Worm (Caenorhabditis elegans) whole organism, L2 larva: Measurements from ENCODE around the gene nol-56.

Experiments used
- R02D3.7 ChIP-seq: fragments of 150-350 bp; optimal IDR thresholded peaks from 2 replicates; lab custom pipeline; 2014; ENCODE audit warnings: missing biosample characterization, missing genetic modification characterization
- aly-2 ChIP-seq: fragments of 150-350 bp; optimal IDR thresholded peaks from 2 replicates; lab custom pipeline; 2014; ENCODE audit warnings: missing biosample characterization, missing genetic modification characterization
- ceh-82 ChIP-seq: fragments of 150-350 bp; optimal IDR thresholded peaks from 2 replicates; lab custom pipeline; 2014; ENCODE audit warnings: missing biosample characterization, missing genetic modification characterization
- mdl-1 ChIP-seq, 2 experiments: fragments of 150-350 bp in 1 of 2; sonication (generic microtip) in 1 of 2; optimal IDR thresholded peaks; 2 replicates each; lab custom pipeline; 2017; ENCODE audit warnings: missing biosample characterization in 2 of 2, missing genetic modification characterization in 2 of 2
- nhr-10 ChIP-seq: sonication (generic microtip); optimal IDR thresholded peaks from 2 replicates; lab custom pipeline; 2017; ENCODE audit warnings: missing biosample characterization, missing genetic modification characterization
- nhr-11 ChIP-seq: fragments of 150-350 bp; optimal IDR thresholded peaks from 2 replicates; lab custom pipeline; 2014; ENCODE audit warnings: missing biosample characterization, missing genetic modification characterization
- nhr-12 ChIP-seq: fragments of 150-350 bp; optimal IDR thresholded peaks from 2 replicates; lab custom pipeline; 2014; ENCODE audit warnings: missing biosample characterization, missing genetic modification characterization
- nhr-23 ChIP-seq: fragments of 150-350 bp; optimal IDR thresholded peaks from 2 replicates; lab custom pipeline; 2014; ENCODE audit warnings: missing biosample characterization, missing genetic modification reagents, missing genetic modification characterization
- nhr-237 ChIP-seq: fragments of 150-350 bp; optimal IDR thresholded peaks from 2 replicates; lab custom pipeline; 2014; ENCODE audit warnings: missing biosample characterization, missing genetic modification characterization
- nhr-6 ChIP-seq: fragments of 150-350 bp; optimal IDR thresholded peaks from 2 replicates; lab custom pipeline; 2014; ENCODE audit warnings: missing biosample characterization, missing genetic modification characterization
- nhr-77 ChIP-seq: fragments of 150-350 bp; optimal IDR thresholded peaks from 2 replicates; lab custom pipeline; 2014; ENCODE audit warnings: missing biosample characterization, missing genetic modification characterization
- unc-39 ChIP-seq: fragments of 150-350 bp; optimal IDR thresholded peaks from 2 replicates; lab custom pipeline; 2014; ENCODE audit warnings: missing biosample characterization, missing genetic modification characterization

DNA sequence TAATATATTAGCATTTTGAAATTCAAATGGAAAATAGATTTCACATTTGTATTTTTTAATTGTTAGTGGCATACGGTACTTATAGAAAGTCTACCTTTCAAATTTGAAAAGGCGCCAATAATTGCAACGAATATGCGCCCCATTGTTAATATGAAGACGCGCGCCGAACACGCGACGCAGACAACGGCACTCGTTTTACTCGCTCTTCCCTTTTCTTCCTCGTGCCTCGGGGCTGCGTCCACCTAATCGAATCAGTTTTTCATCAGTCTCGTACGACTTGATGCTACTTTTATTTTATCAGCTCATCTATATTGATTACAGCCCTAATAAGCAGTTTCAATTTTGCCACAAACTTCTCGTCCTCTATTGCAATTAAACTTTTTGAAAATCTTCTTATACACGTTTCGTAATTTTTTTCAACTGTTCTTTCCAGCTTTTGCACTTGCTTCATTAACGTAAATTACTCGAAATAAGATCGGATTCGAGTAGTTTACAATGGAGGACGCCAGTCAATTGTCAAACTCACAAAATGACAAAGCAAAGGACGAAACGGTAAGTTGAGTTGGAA is 9.1 kb upstream of the nol-56 start, which contains the start of gene cash-1:
- TF ChIP-seq nhr-12 (tag; lab: Kevin White, UChicago) = no peak
- TF ChIP-seq ceh-82 (tag; lab: Kevin White, UChicago) = no peak
- TF ChIP-seq nhr-11 = no peak
- no peak for TF ChIP-seq unc-39 (tag; lab: Kevin White, UChicago)
- no peak for TF ChIP-seq nhr-10 (tag; lab: Kevin White, UChicago)
- TF ChIP-seq nhr-6 (tag; lab: Kevin White, UChicago) = no peak
- TF ChIP-seq R02D3.7 (tag; lab: Kevin White, UChicago) = no peak
- TF ChIP-seq nhr-237 (tag; lab: Kevin White, UChicago) = no peak
- TF ChIP-seq nhr-23 (tag; lab: Kevin White, UChicago) = no peak
- no peak for TF ChIP-seq aly-2 (tag; lab: Kevin White, UChicago)
- TF ChIP-seq mdl-1 (tag; optimal IDR thresholded peaks at IDR 0.05; lab: Kevin White, UChicago) = peak in 1 of 2 experiments; percentile 45
- no peak for TF ChIP-seq nhr-77 (tag; lab: Kevin White, UChicago)
